Fruit fly (Drosophila melanogaster) whole organism: ENCODE measurements around the gene CG13654.

Experiments
- CG8478 ChIP-seq: fragments of >200 bp; optimal IDR thresholded peaks from 2 replicates; lab custom pipeline; 2018; ENCODE audit warnings: inconsistent platforms
- Dll ChIP-seq: fragments of >200 bp; optimal IDR thresholded peaks from 2 replicates; lab custom pipeline; 2017
- EcR ChIP-seq, 2 experiments: fragments of >200 bp; optimal IDR thresholded peaks; 2 replicates each; lab custom pipeline; 2017; ENCODE audit warnings: missing biosample characterization in 2 of 2, missing genetic modification characterization in 2 of 2, missing genetic modification reagents in 2 of 2
- pan ChIP-seq: fragments of >200 bp; optimal IDR thresholded peaks from 2 replicates; lab custom pipeline; 2017
- psq ChIP-seq: fragments of >200 bp; optimal IDR thresholded peaks from 2 replicates; lab custom pipeline; 2017
- usp ChIP-seq: fragments of >200 bp; optimal IDR thresholded peaks from 2 replicates; lab custom pipeline; 2017; ENCODE audit warnings: missing biosample characterization, missing genetic modification characterization, mixed read lengths

DNA sequence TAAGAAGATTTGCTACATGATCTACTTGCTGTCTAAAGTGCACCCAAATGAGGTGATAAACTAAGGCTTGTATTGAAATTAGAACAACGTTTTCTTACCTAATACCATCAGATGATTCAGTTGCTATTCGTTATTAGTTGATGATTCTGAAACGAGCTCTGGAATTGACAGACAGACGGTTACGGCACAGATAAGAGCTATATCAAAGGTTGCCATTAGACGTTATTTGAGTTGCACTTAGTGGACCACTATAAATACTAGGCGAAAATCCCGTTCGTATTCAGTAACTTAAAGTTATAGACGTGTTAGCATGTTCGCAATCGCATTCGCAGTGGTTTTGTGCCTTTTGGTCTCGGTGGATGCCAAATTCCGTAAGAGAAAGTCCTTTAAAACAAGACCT, 40.3 kb downstream of the CG13654 start, which contains the start of gene to:
- TF ChIP-seq usp (GFP tag; lab: Kevin White, UChicago) (no peak), psq (no peak), EcR (GFP tag; optimal IDR thresholded peaks at IDR 0.05; lab: Kevin White, UChicago) (no peak), pan (lab: Kevin White, UChicago) (no peak), CG8478 (lab: Kevin White, UChicago) (no peak), Dll (lab: Kevin White, UChicago) (no peak)
